Worm (Caenorhabditis elegans) whole organism, L4/young adult: ENCODE data around the gene C49F8.15.

ENCODE experiments used
- W03F9.2 ChIP-seq: fragments of 150-350 bp; optimal IDR thresholded peaks from 2 replicates; lab custom pipeline; 2014; ENCODE audit warnings: missing biosample characterization, missing genetic modification characterization
- dao-5 ChIP-seq: sonication (generic microtip); optimal IDR thresholded peaks from 2 replicates; lab custom pipeline; 2016; ENCODE audit warnings: missing genotype, missing genetic modification characterization, moderate library complexity, missing compliant biosample characterization
- him-1 ChIP-seq: sonication (generic microtip); optimal IDR thresholded peaks from 2 replicates; lab custom pipeline; 2016; ENCODE audit warnings: missing genotype, missing genetic modification reagents, missing genetic modification characterization, missing compliant biosample characterization

ce11 chrX:13339029-13339626 is 23.3 kb downstream of the C49F8.15 start:
- TF ChIP-seq dao-5 (tag; lab: Kevin White, UChicago) (no peak), W03F9.2 (tag; lab: Kevin White, UChicago) (no peak), him-1 (tag; lab: Kevin White, UChicago) (no peak)
